Fruit fly (Drosophila melanogaster) whole organism, embryonic: ENCODE results near the gene CG13631.

Experiments
- ATbp ChIP-seq: fragments of 200-800 bp; sonication (Bioruptor generic); optimal IDR thresholded peaks from 2 replicates; lab custom pipeline; 2017; ENCODE audit warnings: missing biosample characterization, mild to moderate bottlenecking, missing genetic modification characterization, missing genetic modification reagents
- CG10565 ChIP-seq: fragments of 200-800 bp; sonication (Bioruptor generic); optimal IDR thresholded peaks from 3 replicates; lab custom pipeline; 2016; ENCODE audit warnings: missing biosample characterization, mild to moderate bottlenecking, missing genetic modification characterization
- CG11504 ChIP-seq: fragments of 200-800 bp; sonication (Bioruptor generic); optimal IDR thresholded peaks from 3 replicates; lab custom pipeline; 2019; ENCODE audit warnings: missing biosample characterization, mild to moderate bottlenecking, missing genetic modification characterization, moderate library complexity
- CG12155 ChIP-seq: fragments of 200-800 bp; sonication (Bioruptor generic); optimal IDR thresholded peaks from 3 replicates; lab custom pipeline; 2016; ENCODE audit warnings: missing biosample characterization, missing genetic modification characterization
- CG12942 ChIP-seq: fragments of 200-800 bp; sonication (Bioruptor generic); optimal IDR thresholded peaks from 3 replicates; lab custom pipeline; 2016; ENCODE audit warnings: missing biosample characterization, missing genetic modification characterization
- CG14014 ChIP-seq: fragments of 200-800 bp; sonication (Bioruptor generic); IDR thresholded peaks from 2 replicates; pipeline ENCODE4 v1.3.6; 2022; ENCODE audit warnings: missing biosample characterization, missing genetic modification characterization
- CG15479 ChIP-seq: fragments of 200-800 bp; sonication (Bioruptor generic); optimal IDR thresholded peaks from 3 replicates; lab custom pipeline; 2019; ENCODE audit warnings: missing biosample characterization, mild to moderate bottlenecking, missing genetic modification characterization, moderate library complexity
- CG17385 ChIP-seq: fragments of 200-800 bp; sonication (Bioruptor generic); optimal IDR thresholded peaks from 3 replicates; lab custom pipeline; 2018; ENCODE audit warnings: missing biosample characterization, mild to moderate bottlenecking, missing genetic modification characterization
- CG2875 ChIP-seq: fragments of 200-800 bp; sonication (Bioruptor generic); optimal IDR thresholded peaks from 2 replicates; lab custom pipeline; 2017; ENCODE audit warnings: missing biosample characterization, mild to moderate bottlenecking, missing genetic modification characterization, missing genetic modification reagents
- CG31224 ChIP-seq: fragments of 200-800 bp; sonication (Bioruptor generic); IDR thresholded peaks from 2 replicates; pipeline ENCODE4 v1.3.6; 2022; ENCODE audit warnings: missing biosample characterization, missing genetic modification characterization
- CG3163 ChIP-seq: fragments of 200-800 bp; sonication (Bioruptor generic); optimal IDR thresholded peaks from 3 replicates; lab custom pipeline; 2016; ENCODE audit warnings: missing biosample characterization, missing genetic modification characterization
- CG4617 ChIP-seq: fragments of 200-800 bp; sonication (Bioruptor generic); optimal IDR thresholded peaks from 3 replicates; lab custom pipeline; 2016; ENCODE audit warnings: missing biosample characterization, missing genetic modification characterization, borderline replicate concordance
- CG7372 ChIP-seq: fragments of 200-800 bp; sonication (Bioruptor generic); IDR thresholded peaks from 2 replicates; pipeline ENCODE4 v1.3.6; 2022; ENCODE audit warnings: missing biosample characterization, missing genetic modification characterization
- CG8944 ChIP-seq: fragments of 200-800 bp; sonication (Bioruptor generic); optimal IDR thresholded peaks from 3 replicates; lab custom pipeline; 2016; ENCODE audit warnings: missing biosample characterization, missing genetic modification characterization
- CG9437 ChIP-seq: fragments of 200-800 bp; sonication (Bioruptor generic); optimal IDR thresholded peaks from 2 replicates; lab custom pipeline; 2018; ENCODE audit warnings: missing biosample characterization, mild to moderate bottlenecking, missing genetic modification characterization
- Drgx ChIP-seq: fragments of 200-800 bp; sonication (Bioruptor generic); IDR thresholded peaks from 2 replicates; pipeline ENCODE4 v1.3.6; 2022; ENCODE audit warnings: missing biosample characterization, missing genetic modification characterization
- H15 ChIP-seq: fragments of 200-800 bp; sonication (Bioruptor generic); IDR thresholded peaks from 3 replicates; pipeline ENCODE4 v1.3.6; 2022; ENCODE audit warnings: missing biosample characterization, missing genetic modification characterization
- Med ChIP-seq: fragments of 200-800 bp; sonication (Bioruptor generic); peaks from one replicate; lab custom pipeline; 2016; ENCODE audit warnings: missing biosample characterization, missing genetic modification characterization, mild to moderate bottlenecking, inconsistent platforms, moderate library complexity
- Nf-YB ChIP-seq: fragments of 200-800 bp; sonication (Bioruptor generic); optimal IDR thresholded peaks from 3 replicates; lab custom pipeline; 2019; ENCODE audit warnings: missing biosample characterization, mild to moderate bottlenecking, missing genetic modification characterization, moderate library complexity
- Poxn ChIP-seq: fragments of 200-800 bp; sonication (Bioruptor generic); IDR thresholded peaks from 2 replicates; pipeline ENCODE4 v1.3.6; 2022; ENCODE audit warnings: missing biosample characterization, missing genetic modification characterization
- ac ChIP-seq: fragments of 200-800 bp; sonication (Bioruptor generic); optimal IDR thresholded peaks from 3 replicates; lab custom pipeline; 2017; ENCODE audit warnings: missing biosample characterization, mild to moderate bottlenecking, missing genetic modification characterization
- ara ChIP-seq: fragments of 200-800 bp; sonication (Bioruptor generic); IDR thresholded peaks from 2 replicates; pipeline ENCODE4 v1.3.6; 2022; ENCODE audit warnings: missing biosample characterization, missing genetic modification characterization
- bsh ChIP-seq, 2 experiments: fragments of 200-800 bp; sonication (Bioruptor generic); optimal IDR thresholded peaks; 2 replicates each; lab custom pipeline; 2017 to 2018; ENCODE audit warnings: mild to moderate bottlenecking in 2 of 2, missing biosample characterization in 2 of 2, missing genetic modification characterization in 2 of 2, moderate library complexity in 1 of 2
- cad ChIP-seq: fragments of >200 bp; optimal IDR thresholded peaks from 2 replicates; lab custom pipeline; 2017; ENCODE audit warnings: missing biosample characterization, missing genetic modification characterization
- cg ChIP-seq: fragments of 200-800 bp; sonication (Bioruptor generic); optimal IDR thresholded peaks from 3 replicates; lab custom pipeline; 2019; ENCODE audit warnings: missing biosample characterization, mild to moderate bottlenecking, missing genetic modification characterization, moderate library complexity
- ci ChIP-seq: fragments of 200-800 bp; sonication (Bioruptor generic); IDR thresholded peaks from 3 replicates; pipeline ENCODE4 v1.3.6; 2022; ENCODE audit warnings: missing biosample characterization, missing genetic modification characterization
- eyg ChIP-seq: fragments of 200-800 bp; sonication (Bioruptor generic); optimal IDR thresholded peaks from 3 replicates; lab custom pipeline; 2016; ENCODE audit warnings: missing biosample characterization, missing genetic modification characterization
- jumu ChIP-seq: fragments of 200-800 bp; sonication (Bioruptor generic); optimal IDR thresholded peaks from 3 replicates; lab custom pipeline; 2016; ENCODE audit warnings: missing biosample characterization, missing genetic modification characterization
- ken ChIP-seq: fragments of 200-800 bp; sonication (Bioruptor generic); IDR thresholded peaks from 3 replicates; pipeline ENCODE4 v1.3.6; 2022; ENCODE audit warnings: missing biosample characterization, missing genetic modification characterization
- sens ChIP-seq: fragments of 200-800 bp; sonication (Bioruptor generic); peaks from one replicate; lab custom pipeline; 2016; ENCODE audit warnings: missing biosample characterization, missing genetic modification characterization
- tll ChIP-seq, 2 experiments: fragments of 200-800 bp in 1 of 2; fragments of >200 bp in 1 of 2; sonication (Bioruptor generic) in 1 of 2; optimal IDR thresholded peaks; 2 replicates each; lab custom pipeline; 2017 to 2019; ENCODE audit warnings: missing biosample characterization in 2 of 2, missing genetic modification characterization in 2 of 2, mild to moderate bottlenecking in 1 of 2, moderate library complexity in 1 of 2
- twi ChIP-seq: fragments of 200-800 bp; optimal IDR thresholded peaks from 2 replicates; lab custom pipeline; 2019; ENCODE audit warnings: missing biosample characterization, mild to moderate bottlenecking, missing genetic modification characterization, moderate library complexity
- zen ChIP-seq: fragments of 200-800 bp; sonication (Bioruptor generic); optimal IDR thresholded peaks from 3 replicates; lab custom pipeline; 2018; ENCODE audit warnings: missing biosample characterization, mild to moderate bottlenecking, missing genetic modification characterization, moderate library complexity
- zfh2 ChIP-seq: fragments of 200-800 bp; sonication (Bioruptor generic); optimal IDR thresholded peaks from 2 replicates; lab custom pipeline; 2016; ENCODE audit warnings: missing biosample characterization, missing genetic modification characterization

Gene CG13631

DNA sequence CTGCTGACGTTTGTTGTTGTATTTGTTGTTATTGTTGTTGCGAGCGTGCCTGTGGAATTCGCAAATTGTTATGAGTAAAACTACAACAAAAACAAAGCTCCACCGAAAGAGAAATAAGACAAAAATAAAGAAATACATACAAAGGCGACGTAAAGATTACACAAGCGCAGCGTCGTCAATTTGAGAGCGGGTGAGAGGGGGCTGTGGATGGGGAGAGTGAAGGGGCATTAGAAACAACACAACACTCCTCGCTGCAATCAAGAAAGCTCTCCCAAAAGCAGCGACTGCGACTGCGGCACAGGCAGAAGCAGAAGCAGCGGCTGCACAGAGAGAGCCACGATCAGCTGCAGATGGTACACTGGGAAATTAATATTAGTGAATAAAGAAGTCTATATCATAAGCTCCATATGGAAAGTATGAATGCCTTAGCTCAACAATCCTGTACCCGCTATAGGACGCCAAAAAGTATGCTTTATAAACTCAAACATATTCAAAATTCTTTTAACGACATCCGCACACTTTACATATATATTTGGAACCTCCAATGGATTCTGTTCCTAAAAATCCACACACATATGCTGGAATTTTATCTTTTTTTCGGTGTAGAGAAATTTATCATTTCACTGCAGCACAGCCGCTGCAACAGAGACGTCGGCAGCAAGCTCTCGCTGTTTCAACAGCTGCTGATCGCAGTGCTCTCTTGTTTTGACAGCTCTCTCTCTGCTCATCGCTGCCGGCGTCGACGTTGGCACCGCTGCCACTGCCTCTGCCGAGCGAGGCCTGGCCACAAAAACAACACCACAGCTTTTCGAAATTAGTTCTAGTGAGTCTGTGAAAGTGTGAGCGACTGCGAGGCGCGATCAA is at the start of gene CG13631 (continued):
- peak; percentile 96 for TF ChIP-seq ken (GFP tag; lab: Robert Waterston, UW)
- peak; percentile 82 for TF ChIP-seq CG12155

DNA sequence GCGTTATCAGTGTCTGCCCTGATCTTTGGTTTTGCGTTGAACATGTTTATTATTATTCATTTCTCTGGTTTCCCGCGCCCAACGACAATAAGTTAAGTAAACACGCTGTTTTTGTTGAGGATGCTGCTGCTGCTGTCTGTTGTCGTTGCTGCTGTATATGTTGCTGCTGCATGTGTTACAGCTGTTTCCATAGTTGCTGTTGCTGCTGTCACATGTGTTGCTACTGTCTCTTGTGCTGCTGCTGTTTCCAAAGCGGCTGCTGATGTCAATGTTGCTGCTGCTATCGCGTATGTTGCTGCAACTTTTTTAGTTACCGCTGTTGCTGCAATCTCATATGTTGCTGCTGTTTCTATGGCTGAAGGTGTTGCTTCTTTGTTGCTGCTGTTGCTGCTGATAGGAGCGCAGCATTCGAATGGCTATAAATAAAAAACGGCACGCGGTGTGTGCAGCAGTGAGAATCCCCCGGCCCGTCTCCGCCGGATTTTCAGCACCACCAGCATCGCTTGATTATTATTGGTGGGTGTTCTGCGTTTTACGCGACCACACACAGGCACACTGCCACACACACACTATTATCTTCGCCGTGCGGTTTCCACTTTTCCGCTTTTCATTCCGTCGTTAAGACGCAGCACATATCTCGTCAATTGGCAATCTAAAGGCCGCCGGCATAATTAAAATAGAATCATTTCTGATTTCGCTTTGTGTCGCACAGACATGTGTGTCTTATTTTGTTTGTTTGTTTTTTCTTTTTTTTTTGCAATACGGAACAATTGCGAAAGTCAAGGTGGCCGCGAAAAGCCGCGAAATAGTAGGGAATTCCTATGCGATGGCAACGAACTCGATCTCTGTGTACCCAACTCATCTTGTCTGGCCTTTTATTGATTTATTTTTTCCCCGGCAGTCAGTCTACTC is 48.4 kb upstream of the CG13631 start:
- TF ChIP-seq CG7372 (GFP tag; lab: Robert Waterston, UW) (no peak), tll (GFP tag; optimal IDR thresholded peaks at IDR 0.05; lab: Kevin White, UChicago) (peak in 1 of 2 experiments; percentile 21), Nf-YB (GFP tag; lab: Kevin White, UChicago) (peak; percentile 57), ATbp (GFP tag; lab: Kevin White, UChicago) (no peak), zfh2 (GFP tag; lab: Kevin White, UChicago) (no peak), ci (GFP tag; lab: Robert Waterston, UW) (peak; percentile 46; the same call in 1 of the 3 replicates), CG8944 (no peak), CG14014 (no peak), ara (GFP tag; lab: Robert Waterston, UW) (0 out of 2 replicates have a peak, but pooled peaks have one; percentile 12), CG9437 (GFP tag; lab: Kevin White, UChicago) (no peak), jumu (GFP tag; lab: Kevin White, UChicago) (no peak), Poxn (GFP tag; lab: Robert Waterston, UW) (no peak), CG31224 (peak; percentile 32; the same call in 1 of the 2 replicates), CG12942 (GFP tag; lab: Kevin White, UChicago) (no peak), Med (GFP tag; lab: Kevin White, UChicago) (peak; percentile 42), bsh (GFP tag; optimal IDR thresholded peaks at IDR 0.05; lab: Kevin White, UChicago) (peak in 1 of 2 experiments; percentile 5), CG4617 (GFP tag; lab: Kevin White, UChicago) (no peak), sens (GFP tag; lab: Kevin White, UChicago) (peak; percentile 70), CG11504 (tag; lab: Kevin White, UChicago) (peak; percentile 99), Drgx (GFP tag; lab: Robert Waterston, UW) (peak; percentile 41), CG3163 (GFP tag; lab: Kevin White, UChicago) (no peak), cg (GFP tag; lab: Kevin White, UChicago) (peak; percentile 28), CG15479 (GFP tag; lab: Kevin White, UChicago) (peak; percentile 8), ken (GFP tag; lab: Robert Waterston, UW) (0 out of 3 replicates have a peak, but pooled peaks have one; percentile 26), twi (peak; percentile 91)

DNA sequence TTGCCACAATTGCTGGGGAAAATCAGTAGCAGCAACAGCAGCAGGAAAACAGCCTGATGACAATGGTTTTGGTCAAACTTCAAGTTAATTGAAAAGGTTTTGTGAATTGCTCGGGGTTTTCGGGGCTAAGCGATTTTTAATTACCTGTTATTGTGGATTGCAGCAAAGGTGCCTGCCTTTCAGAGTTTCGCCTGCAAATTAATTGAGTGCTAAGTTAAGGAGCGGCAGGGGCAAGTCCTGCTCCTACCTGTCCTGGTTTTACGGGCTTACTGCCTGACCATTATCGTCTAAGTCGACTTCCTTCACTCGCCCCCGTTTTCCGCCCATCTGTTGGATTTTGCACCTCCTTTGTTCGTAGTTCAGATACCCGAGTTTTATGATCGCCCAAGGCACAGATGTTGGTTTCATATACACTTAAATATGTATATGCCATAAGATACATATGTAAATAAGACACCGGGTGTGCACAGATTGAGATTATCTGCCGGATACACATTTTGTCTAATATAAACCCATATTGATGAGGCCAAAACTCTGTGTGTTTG is 42.7 kb upstream of the CG13631 start:
- TF ChIP-seq CG15479 (GFP tag; lab: Kevin White, UChicago), result peak; percentile 69
- peak; percentile 89 for TF ChIP-seq zen (tag; lab: Kevin White, UChicago)
- TF ChIP-seq eyg (GFP tag; lab: Kevin White, UChicago), result no peak
- no peak for TF ChIP-seq CG10565 (GFP tag; lab: Kevin White, UChicago)
- TF ChIP-seq tll (GFP tag; optimal IDR thresholded peaks at IDR 0.05; lab: Kevin White, UChicago), result peak in 1 of 2 experiments; percentile 72
- TF ChIP-seq CG17385 (GFP tag; lab: Kevin White, UChicago), result no peak
- peak; percentile 84 for TF ChIP-seq cad
- no peak for TF ChIP-seq ac (GFP tag; lab: Kevin White, UChicago)
- TF ChIP-seq CG2875 (GFP tag; lab: Kevin White, UChicago), result no peak
- peak; percentile 28 for TF ChIP-seq twi
- no peak for TF ChIP-seq H15 (GFP tag; lab: Robert Waterston, UW)
- TF ChIP-seq, all 482 proteins: peak for 5
